Fruit fly (Drosophila melanogaster): ENCODE results near the gene Ude.

Gene Ude

dm6 chr3R:24771273-24772231 lies 27.9 kb downstream of the Ude start, which contains the start of gene CG42331 (continued):
- no peak for TF ChIP-seq cad (GFP tag; optimal IDR thresholded peaks at IDR 0.05)
- TF ChIP-seq so (GFP tag; IDR thresholded peaks at IDR 0.05): peak; percentile 35; the same call in 1 of the 3 replicates
- peak; percentile 45 to 51 for TF ChIP-seq chif (GFP tag; optimal IDR thresholded peaks at IDR 0.05)
- no peak for TF ChIP-seq repo (GFP tag; optimal IDR thresholded peaks at IDR 0.05)
- no peak for TF ChIP-seq CG7928 (GFP tag; optimal IDR thresholded peaks at IDR 0.05)
- TF ChIP-seq dmrt11E (tag; optimal IDR thresholded peaks at IDR 0.05): no peak
- no peak for TF ChIP-seq fd64A (GFP tag; optimal IDR thresholded peaks at IDR 0.05)
- TF ChIP-seq ato (GFP tag; IDR thresholded peaks at IDR 0.05; ENCODE audit: partially characterized antibody): no peak
- TF ChIP-seq CrebB (tag; optimal IDR thresholded peaks at IDR 0.05): no peak
- no peak for TF ChIP-seq Sin3A (optimal IDR thresholded peaks at IDR 0.05)
- no peak for TF ChIP-seq CG4404 (GFP tag; IDR thresholded peaks at IDR 0.05)
- peak; percentile 57 for TF ChIP-seq en (GFP tag; optimal IDR thresholded peaks at IDR 0.05)
- no peak for TF ChIP-seq E2f2 (GFP tag; IDR thresholded peaks at IDR 0.05)
- TF ChIP-seq dysf (GFP tag; IDR thresholded peaks at IDR 0.05): peak; percentile 83
- peak; percentile 63; the same call in 2 of the 3 replicates for TF ChIP-seq ase (GFP tag; IDR thresholded peaks at IDR 0.05)
- peak; percentile 63 for TF ChIP-seq Meics (GFP tag; optimal IDR thresholded peaks at IDR 0.05)
- TF ChIP-seq cg (GFP tag; optimal IDR thresholded peaks at IDR 0.05): peak; percentile 76
- no peak for TF ChIP-seq CG7963 (GFP tag; IDR thresholded peaks at IDR 0.05; ENCODE audit: partially characterized antibody)
- TF ChIP-seq Oaz (GFP tag; IDR thresholded peaks at IDR 0.05): no peak
- no peak for TF ChIP-seq CG1832 (GFP tag; optimal IDR thresholded peaks at IDR 0.05)
- peak; percentile 18 for TF ChIP-seq CG9609 (GFP tag; optimal IDR thresholded peaks at IDR 0.05)
- peak; percentile 58 for TF ChIP-seq stc (GFP tag; IDR thresholded peaks at IDR 0.05)
- peak; percentile 95 for TF ChIP-seq Hey (tag; optimal IDR thresholded peaks at IDR 0.05)
- TF ChIP-seq CG3281 (GFP tag; optimal IDR thresholded peaks at IDR 0.05): peak; percentile 71
- no peak for TF ChIP-seq Dll (GFP tag; IDR thresholded peaks at IDR 0.05; ENCODE audit: partially characterized antibody)
- TF ChIP-seq danr (GFP tag; IDR thresholded peaks at IDR 0.05): no peak
- TF ChIP-seq CG31388 (GFP tag; optimal IDR thresholded peaks at IDR 0.05): no peak
- no peak for TF ChIP-seq gsb (GFP tag; IDR thresholded peaks at IDR 0.05)
- TF ChIP-seq Opbp (GFP tag; IDR thresholded peaks at IDR 0.05; ENCODE audit: partially characterized antibody): no peak
- TF ChIP-seq Camta (GFP tag; optimal IDR thresholded peaks at IDR 0.05): peak; percentile 39
- peak; percentile 29 for TF ChIP-seq Nf-YB (GFP tag; optimal IDR thresholded peaks at IDR 0.05)
- no peak for TF ChIP-seq CG42726 (GFP tag; IDR thresholded peaks at IDR 0.05; ENCODE audit: partially characterized antibody)
- TF ChIP-seq CG6854 (GFP tag; optimal IDR thresholded peaks at IDR 0.05): no peak
- TF ChIP-seq her (GFP tag; optimal IDR thresholded peaks at IDR 0.05): peak; percentile 45
- TF ChIP-seq Fer1 (GFP tag; optimal IDR thresholded peaks at IDR 0.05): no peak
- TF ChIP-seq CG9727 (GFP tag; optimal IDR thresholded peaks at IDR 0.05): peak; percentile 55
- TF ChIP-seq pita (GFP tag; optimal IDR thresholded peaks at IDR 0.05): no peak
- peak; percentile 57 for TF ChIP-seq gcm (GFP tag; optimal IDR thresholded peaks at IDR 0.05)
- peak; percentile 35; the same call in 1 of the 2 replicates for TF ChIP-seq seq (GFP tag; IDR thresholded peaks at IDR 0.05)
- TF ChIP-seq sim (GFP tag; IDR thresholded peaks at IDR 0.05): no peak
- TF ChIP-seq CG34376 (GFP tag; optimal IDR thresholded peaks at IDR 0.05): peak; percentile 80
- TF ChIP-seq B-H1 (GFP tag; IDR thresholded peaks at IDR 0.05): peak; percentile 57; the same call in 2 of the 3 replicates
- no peak for TF ChIP-seq tna (GFP tag; IDR thresholded peaks at IDR 0.05; ENCODE audit: partially characterized antibody)
- peak; percentile 48 for TF ChIP-seq ems (GFP tag; optimal IDR thresholded peaks at IDR 0.05)
- no peak for TF ChIP-seq BEAF-32 (GFP tag; optimal IDR thresholded peaks at IDR 0.05)
- TF ChIP-seq zfh1 (GFP tag; IDR thresholded peaks at IDR 0.05): 0 out of 3 replicates have a peak, but pooled peaks have one; percentile 30
- peak; percentile 44; the same call in 1 of the 2 replicates for TF ChIP-seq ranshi (GFP tag; IDR thresholded peaks at IDR 0.05)
- TF ChIP-seq org-1 (GFP tag; optimal IDR thresholded peaks at IDR 0.05): peak; percentile 44
- TF ChIP-seq CG15479 (GFP tag; optimal IDR thresholded peaks at IDR 0.05): no peak

Data from whole organism, embryonic.